Worm (Caenorhabditis elegans): Measurements from ENCODE around the gene K07E3.9.

K07E3.9 gene

DNA sequence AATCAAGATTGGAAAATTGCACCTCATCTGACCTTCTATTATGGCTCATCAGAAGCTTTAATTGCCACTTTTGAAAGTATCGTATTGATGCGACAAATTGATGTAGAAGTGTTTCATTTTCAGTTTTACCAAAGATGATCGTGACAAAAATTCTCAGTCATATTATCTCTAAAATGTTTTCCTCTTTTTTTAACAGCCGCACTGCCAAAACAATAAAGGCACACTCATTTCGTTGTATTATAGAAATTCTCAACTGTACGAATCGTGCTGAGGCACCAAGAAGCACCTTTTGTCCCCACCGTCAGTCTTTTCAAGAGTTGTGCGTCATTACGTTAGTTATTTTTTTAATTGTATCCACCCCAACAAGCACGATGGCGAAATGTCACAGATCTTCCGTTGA is at the start of gene K07E3.9:
TSS of gene K07E3.9 (plus strand) at position 301 of the 400 bp plus-strand sequence.
- TF ChIP-seq lin-13 (tag; optimal IDR thresholded peaks at IDR 0.05), result no peak
- no peak for TF ChIP-seq pha-4 (tag; optimal IDR thresholded peaks at IDR 0.05)
- no peak for TF ChIP-seq mls-2 (tag; optimal IDR thresholded peaks at IDR 0.05)
- no peak for TF ChIP-seq elt-3 (tag; optimal IDR thresholded peaks at IDR 0.05)
- TF ChIP-seq ham-2 (GFP tag; optimal IDR thresholded peaks at IDR 0.05), result no peak
- no peak for TF ChIP-seq cnd-1 (tag; optimal IDR thresholded peaks at IDR 0.05)
- no peak for TF ChIP-seq ceh-39 (tag; optimal IDR thresholded peaks at IDR 0.05)
- no peak for TF ChIP-seq nhr-28 (tag; optimal IDR thresholded peaks at IDR 0.05)
- no peak for TF ChIP-seq lsy-2 (tag; optimal IDR thresholded peaks at IDR 0.05)
- no peak for TF ChIP-seq elt-1 (tag; optimal IDR thresholded peaks at IDR 0.05; ENCODE audit: borderline replicate concordance, insufficient read depth)

DNA sequence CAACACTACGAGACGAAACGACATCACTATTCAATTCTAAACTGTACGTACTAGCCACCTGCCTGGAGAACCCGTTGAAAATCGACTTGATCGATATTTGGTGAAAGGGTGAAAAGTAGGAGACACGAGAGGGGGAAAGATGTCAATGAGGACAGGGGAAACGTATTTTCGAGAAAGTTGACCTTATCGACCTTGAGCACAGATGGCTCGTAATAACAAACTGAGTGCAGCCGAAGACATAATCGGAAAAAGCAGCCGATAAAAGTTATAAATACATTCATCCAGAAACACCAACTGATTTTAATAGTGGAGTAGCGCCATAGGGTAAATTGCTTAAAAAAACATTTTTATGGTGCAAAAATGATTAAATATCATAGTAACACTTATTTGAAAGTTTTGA is 48.0 kb upstream of the K07E3.9 start:
- TF ChIP-seq ham-2 (GFP tag; optimal IDR thresholded peaks at IDR 0.05) (peak; percentile 1), ceh-83 (GFP tag; optimal IDR thresholded peaks at IDR 0.05) (no peak), ces-1 (GFP tag; optimal IDR thresholded peaks at IDR 0.05) (no peak), nhr-28 (tag; optimal IDR thresholded peaks at IDR 0.05) (no peak), bed-3 (GFP tag; optimal IDR thresholded peaks at IDR 0.05) (no peak), sptf-1 (tag; optimal IDR thresholded peaks at IDR 0.05) (no peak), ceh-43 (GFP tag; optimal IDR thresholded peaks at IDR 0.05) (no peak), nhr-12 (tag; optimal IDR thresholded peaks at IDR 0.05) (no peak), snpc-4 (tag; optimal IDR thresholded peaks at IDR 0.05) (no peak), sem-2 (GFP tag; optimal IDR thresholded peaks at IDR 0.05) (no peak), lin-32 (GFP tag; optimal IDR thresholded peaks at IDR 0.05) (no peak), drap-1 (GFP tag; optimal IDR thresholded peaks at IDR 0.05) (no peak), nhr-2 (tag; optimal IDR thresholded peaks at IDR 0.05) (peak; percentile 17), mab-5 (tag; optimal IDR thresholded peaks at IDR 0.05) (no peak), unc-62 (GFP tag; optimal IDR thresholded peaks at IDR 0.05) (no peak), hlh-1 (tag; optimal IDR thresholded peaks at IDR 0.05) (no peak), ceh-39 (tag; optimal IDR thresholded peaks at IDR 0.05) (no peak), unc-120 (tag; optimal IDR thresholded peaks at IDR 0.05; ENCODE audit: poor library complexity, severe bottlenecking) (no peak)

DNA sequence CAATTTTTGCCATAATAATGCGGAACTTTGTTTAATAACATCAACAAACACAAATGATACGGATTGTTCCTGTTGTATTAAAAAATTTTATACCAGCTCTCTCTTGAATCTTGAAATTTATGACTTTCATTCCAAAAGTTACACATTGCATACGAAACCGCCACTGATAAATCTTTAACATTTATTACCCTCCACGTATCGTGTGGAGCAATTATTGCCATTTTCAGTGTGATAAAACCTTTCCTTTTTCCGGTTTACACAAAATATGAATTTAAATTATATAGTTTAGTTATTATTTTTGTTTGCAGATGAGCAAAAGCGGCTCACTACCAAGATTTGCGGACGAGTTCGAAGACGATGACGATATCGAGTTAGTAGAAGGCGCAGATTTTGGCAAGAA is 47.2 kb upstream of the K07E3.9 start, which contains the start of gene C18A11.3:
TSS of gene C18A11.3 (plus strand) at position 301 of the 400 bp plus-strand sequence.
- TF ChIP-seq snpc-4 (tag; optimal IDR thresholded peaks at IDR 0.05) (no peak), ceh-83 (GFP tag; optimal IDR thresholded peaks at IDR 0.05) (no peak), tbx-8 (GFP tag; optimal IDR thresholded peaks at IDR 0.05) (no peak), unc-39 (tag; optimal IDR thresholded peaks at IDR 0.05) (no peak), ceh-43 (GFP tag; optimal IDR thresholded peaks at IDR 0.05) (no peak), sptf-1 (tag; optimal IDR thresholded peaks at IDR 0.05) (no peak), zip-8 (tag; optimal IDR thresholded peaks at IDR 0.05) (no peak), cnd-1 (tag; optimal IDR thresholded peaks at IDR 0.05) (no peak), mab-5 (tag; optimal IDR thresholded peaks at IDR 0.05) (no peak), ztf-11 (tag; optimal IDR thresholded peaks at IDR 0.05) (no peak), nhr-2 (tag; optimal IDR thresholded peaks at IDR 0.05) (no peak), lin-13 (tag; optimal IDR thresholded peaks at IDR 0.05) (no peak), lin-32 (GFP tag; optimal IDR thresholded peaks at IDR 0.05) (no peak), elt-1 (tag; optimal IDR thresholded peaks at IDR 0.05; ENCODE audit: borderline replicate concordance, insufficient read depth) (no peak), M03D4.4 (tag; optimal IDR thresholded peaks at IDR 0.05) (no peak), nhr-237 (tag; optimal IDR thresholded peaks at IDR 0.05) (no peak), unc-62 (GFP tag; optimal IDR thresholded peaks at IDR 0.05) (no peak), nhr-28 (tag; optimal IDR thresholded peaks at IDR 0.05) (no peak), flh-1 (GFP tag; optimal IDR thresholded peaks at IDR 0.05) (no peak)

DNA sequence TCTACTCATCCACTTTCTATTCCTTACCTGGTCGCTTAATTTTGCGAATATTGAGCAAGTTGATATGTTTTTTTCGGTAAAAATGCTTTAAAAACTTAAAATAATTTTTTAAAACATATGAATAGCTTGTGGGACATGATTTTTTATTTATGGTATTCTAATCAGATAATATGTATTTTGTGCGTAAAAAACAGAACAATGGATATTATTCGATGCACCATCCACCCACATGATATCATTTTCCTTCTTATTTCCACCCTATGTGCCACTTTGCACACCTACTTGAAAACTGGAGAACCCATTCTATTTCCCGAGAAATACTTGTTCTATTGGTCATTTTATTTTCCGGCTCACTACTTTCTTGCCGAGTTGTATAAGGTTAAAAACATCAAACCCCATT is 40.8 kb upstream of the K07E3.9 start, which contains the start of gene C18A11.2:
TSS of gene C18A11.2 (plus strand) at position 301 of the 400 bp plus-strand sequence.
- no peak for TF ChIP-seq ces-1 (GFP tag; optimal IDR thresholded peaks at IDR 0.05)

DNA sequence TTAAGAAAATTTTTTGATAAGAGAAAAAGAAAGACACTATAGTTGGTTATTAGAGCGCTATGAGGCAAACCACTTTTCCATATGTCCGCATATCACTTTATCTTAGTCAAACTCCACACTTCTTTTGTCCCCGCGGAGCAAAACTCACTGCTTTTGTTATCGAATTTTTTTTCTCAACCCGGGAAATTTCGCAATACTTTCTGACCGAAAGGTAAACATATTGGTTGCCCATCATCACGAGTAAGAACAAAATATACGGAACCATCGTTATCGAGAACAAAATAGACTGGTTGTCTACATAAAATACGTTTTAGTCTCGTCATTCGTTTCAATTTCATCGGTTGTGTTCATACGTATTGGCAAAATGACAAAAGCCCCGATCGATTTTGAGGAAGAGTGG is 38.7 kb upstream of the K07E3.9 start, which contains the start of gene C18A11.1:
TSS of gene C18A11.1 (plus strand) at position 36 of the 400 bp plus-strand sequence.
- no peak for TF ChIP-seq pha-4 (tag; optimal IDR thresholded peaks at IDR 0.05)
- TF ChIP-seq mls-2 (tag; optimal IDR thresholded peaks at IDR 0.05), result no peak
- TF ChIP-seq elt-3 (tag; optimal IDR thresholded peaks at IDR 0.05), result no peak
- TF ChIP-seq hlh-1 (tag; optimal IDR thresholded peaks at IDR 0.05), result no peak
- no peak for TF ChIP-seq tbx-8 (GFP tag; optimal IDR thresholded peaks at IDR 0.05)
